Fruit fly (Drosophila melanogaster) whole organism, embryonic: ENCODE results near the gene dar1.

ENCODE experiments used
- Awh ChIP-seq: fragments of 200-800 bp; sonication (Bioruptor generic); IDR thresholded peaks from 2 replicates; pipeline ENCODE4, ENCODE4 v1.3.6; 2022; ENCODE audit warnings: missing biosample characterization, missing genetic modification characterization
- CG10147 ChIP-seq: fragments of 200-800 bp; sonication (Bioruptor generic); optimal IDR thresholded peaks from 2 replicates; lab custom pipeline; 2019; ENCODE audit warnings: missing biosample characterization, mild to moderate bottlenecking, missing genetic modification characterization, moderate library complexity
- CG10321 ChIP-seq: fragments of 200-800 bp; sonication (Bioruptor generic); IDR thresholded peaks from 2 replicates; pipeline ENCODE4 v1.3.6; 2022; ENCODE audit warnings: missing biosample characterization, missing genetic modification characterization
- CG10979 ChIP-seq: fragments of 200-800 bp; sonication (Bioruptor generic); optimal IDR thresholded peaks from 2 replicates; lab custom pipeline; 2018; ENCODE audit warnings: missing biosample characterization, mild to moderate bottlenecking, missing genetic modification characterization, moderate library complexity
- CG12236 ChIP-seq: fragments of 200-800 bp; sonication (Bioruptor generic); optimal IDR thresholded peaks from 2 replicates; lab custom pipeline; 2016; ENCODE audit warnings: missing biosample characterization, missing genetic modification characterization
- CG13424 ChIP-seq: fragments of 200-800 bp; sonication (Bioruptor generic); optimal IDR thresholded peaks from 2 replicates; lab custom pipeline; 2019; ENCODE audit warnings: missing biosample characterization, mild to moderate bottlenecking, missing genetic modification characterization, moderate library complexity
- CG14667 ChIP-seq: fragments of 200-800 bp; sonication (Bioruptor generic); IDR thresholded peaks from 2 replicates; pipeline ENCODE4 v1.3.6; 2022; ENCODE audit warnings: missing biosample characterization, missing genetic modification characterization
- CG1529 ChIP-seq: fragments of 200-800 bp; sonication (Bioruptor generic); optimal IDR thresholded peaks from 3 replicates; lab custom pipeline; 2018; ENCODE audit warnings: missing biosample characterization, missing genetic modification characterization
- CG15479 ChIP-seq: fragments of 200-800 bp; sonication (Bioruptor generic); optimal IDR thresholded peaks from 3 replicates; lab custom pipeline; 2019; ENCODE audit warnings: missing biosample characterization, mild to moderate bottlenecking, missing genetic modification characterization, moderate library complexity
- CG1603 ChIP-seq: fragments of 200-800 bp; sonication (Bioruptor generic); optimal IDR thresholded peaks from 2 replicates; lab custom pipeline; 2019; ENCODE audit warnings: missing biosample characterization, mild to moderate bottlenecking, missing genetic modification characterization, moderate library complexity
- CG17361 ChIP-seq: fragments of 200-800 bp; sonication (Bioruptor generic); IDR thresholded peaks from 3 replicates; pipeline ENCODE4 v1.3.6; 2022; ENCODE audit warnings: missing biosample characterization, missing genetic modification characterization
- CG17568 ChIP-seq: fragments of 200-800 bp; sonication (Bioruptor generic); optimal IDR thresholded peaks from 2 replicates; lab custom pipeline; 2018; ENCODE audit warnings: missing biosample characterization, mild to moderate bottlenecking, missing genetic modification characterization, moderate library complexity
- CG18619 ChIP-seq: fragments of 200-800 bp; sonication (Bioruptor generic); optimal IDR thresholded peaks from 3 replicates; lab custom pipeline; 2017; ENCODE audit warnings: missing biosample characterization, mild to moderate bottlenecking, missing genetic modification characterization
- CG2875 ChIP-seq: fragments of 200-800 bp; sonication (Bioruptor generic); optimal IDR thresholded peaks from 2 replicates; lab custom pipeline; 2017; ENCODE audit warnings: missing biosample characterization, mild to moderate bottlenecking, missing genetic modification characterization, missing genetic modification reagents
- CG30431 ChIP-seq: fragments of 200-800 bp; sonication (Bioruptor generic); optimal IDR thresholded peaks from 2 replicates; lab custom pipeline; 2017; ENCODE audit warnings: missing biosample characterization, missing genetic modification characterization
- CG33557 ChIP-seq: fragments of 200-800 bp; sonication (Bioruptor generic); optimal IDR thresholded peaks from 2 replicates; lab custom pipeline; 2019; ENCODE audit warnings: missing biosample characterization, mild to moderate bottlenecking, missing genetic modification characterization, moderate library complexity
- CG34376 ChIP-seq: fragments of 200-800 bp; sonication (Bioruptor generic); optimal IDR thresholded peaks from 2 replicates; lab custom pipeline; 2018; ENCODE audit warnings: missing biosample characterization, mild to moderate bottlenecking, missing genetic modification characterization
- CG34422 ChIP-seq: fragments of 200-800 bp; sonication (Bioruptor generic); IDR thresholded peaks from 3 replicates; pipeline ENCODE4 v1.3.6; 2022; ENCODE audit warnings: missing biosample characterization, missing genetic modification characterization
- Chrac-16 ChIP-seq: fragments of 200-800 bp; sonication (Bioruptor generic); optimal IDR thresholded peaks from 3 replicates; lab custom pipeline; 2016; ENCODE audit warnings: missing biosample characterization, missing genetic modification characterization
- Deaf1 ChIP-seq: fragments of 200-800 bp; optimal IDR thresholded peaks from 3 replicates; lab custom pipeline; 2019; ENCODE audit warnings: missing biosample characterization, mild to moderate bottlenecking, missing genetic modification characterization, moderate library complexity
- Fer2 ChIP-seq: fragments of 200-800 bp; sonication (Bioruptor generic); optimal IDR thresholded peaks from 2 replicates; lab custom pipeline; 2018; ENCODE audit warnings: missing biosample characterization, mild to moderate bottlenecking, missing genetic modification characterization, moderate library complexity
- GATAe ChIP-seq: fragments of 200-800 bp; sonication (Bioruptor generic); conservative IDR thresholded peaks from 2 replicates; pipeline ENCODE4 v1.3.6; 2022; ENCODE audit warnings: missing biosample characterization, missing genetic modification characterization
- H2.0 ChIP-seq: fragments of 200-800 bp; sonication (Bioruptor generic); IDR thresholded peaks from 2 replicates; pipeline ENCODE4 v1.3.6; 2022; ENCODE audit warnings: missing biosample characterization, missing genetic modification characterization
- Lhr ChIP-seq: fragments of 200-800 bp; sonication (Bioruptor generic); optimal IDR thresholded peaks from 3 replicates; lab custom pipeline; 2017; ENCODE audit warnings: mild to moderate bottlenecking, missing biosample characterization, missing genetic modification reagents, missing genetic modification characterization
- Nf-YA ChIP-seq: fragments of 200-800 bp; sonication (Bioruptor generic); IDR thresholded peaks from 2 replicates; pipeline ENCODE4 v1.3.6; 2022; ENCODE audit warnings: missing biosample characterization, missing genetic modification characterization
- Nf-YB ChIP-seq: fragments of 200-800 bp; sonication (Bioruptor generic); optimal IDR thresholded peaks from 3 replicates; lab custom pipeline; 2019; ENCODE audit warnings: missing biosample characterization, mild to moderate bottlenecking, missing genetic modification characterization, moderate library complexity
- NfI ChIP-seq: fragments of 200-800 bp; sonication (Bioruptor generic); optimal IDR thresholded peaks from 3 replicates; lab custom pipeline; 2018; ENCODE audit warnings: missing biosample characterization, mild to moderate bottlenecking, missing genetic modification characterization, moderate library complexity
- Rx ChIP-seq: fragments of 200-800 bp; sonication (Bioruptor generic); IDR thresholded peaks from 2 replicates; pipeline ENCODE4 v1.3.6; 2022; ENCODE audit warnings: missing biosample characterization, missing genetic modification characterization
- Tbp ChIP-seq: fragments of >200 bp; optimal IDR thresholded peaks from 2 replicates; lab custom pipeline; 2018; ENCODE audit warnings: missing biosample characterization, missing genetic modification characterization
- ac ChIP-seq: fragments of 200-800 bp; sonication (Bioruptor generic); optimal IDR thresholded peaks from 3 replicates; lab custom pipeline; 2017; ENCODE audit warnings: missing biosample characterization, mild to moderate bottlenecking, missing genetic modification characterization
- bcd ChIP-seq: fragments of 200-800 bp; sonication (Bioruptor generic); optimal IDR thresholded peaks from 2 replicates; lab custom pipeline; 2017; ENCODE audit warnings: missing biosample characterization, mild to moderate bottlenecking, missing genetic modification characterization
- cwo ChIP-seq: fragments of 200-800 bp; sonication (Bioruptor generic); optimal IDR thresholded peaks from 3 replicates; lab custom pipeline; 2017; ENCODE audit warnings: missing biosample characterization, missing genetic modification characterization, mild to moderate bottlenecking, moderate library complexity, missing genetic modification reagents
- da ChIP-seq: fragments of 200-800 bp; sonication (Bioruptor generic); optimal IDR thresholded peaks from 2 replicates; lab custom pipeline; 2016; ENCODE audit warnings: missing biosample characterization, missing genetic modification characterization
- emc ChIP-seq: fragments of 200-800 bp; sonication (Bioruptor generic); optimal IDR thresholded peaks from 2 replicates; lab custom pipeline; 2016; ENCODE audit warnings: missing biosample characterization, missing genetic modification characterization
- eve ChIP-seq, 2 experiments: fragments of >200 bp; optimal IDR thresholded peaks; 2 replicates each; lab custom pipeline; 2017; ENCODE audit warnings: missing biosample characterization in 2 of 2, missing genetic modification characterization in 2 of 2
- exex ChIP-seq: fragments of 200-800 bp; sonication (Bioruptor generic); optimal IDR thresholded peaks from 4 replicates; lab custom pipeline; 2018; ENCODE audit warnings: missing biosample characterization, mild to moderate bottlenecking, missing genetic modification characterization, moderate library complexity
- fd64A ChIP-seq: fragments of 200-800 bp; sonication (Bioruptor generic); optimal IDR thresholded peaks from 3 replicates; lab custom pipeline; 2018; ENCODE audit warnings: missing biosample characterization, mild to moderate bottlenecking, missing genetic modification characterization
- gt ChIP-seq: fragments of 200-800 bp; sonication (Bioruptor generic); IDR thresholded peaks from 2 replicates; pipeline ENCODE4 v1.3.6; 2022; ENCODE audit warnings: missing biosample characterization, missing genetic modification characterization
- inv ChIP-seq: fragments of 200-800 bp; sonication (Bioruptor generic); IDR thresholded peaks from 2 replicates; pipeline ENCODE4 v1.3.6; 2022; ENCODE audit warnings: missing biosample characterization, missing genetic modification characterization; ENCODE audit not compliant: partially characterized antibody
- lbe ChIP-seq: fragments of 200-800 bp; sonication (Bioruptor generic); optimal IDR thresholded peaks from 2 replicates; lab custom pipeline; 2016; ENCODE audit warnings: missing biosample characterization, mild to moderate bottlenecking, missing genetic modification characterization
- lola ChIP-seq, 3 experiments: fragments of >200 bp in 2 of 3; fragments of 200-800 bp in 1 of 3; sonication (Bioruptor generic) in 1 of 3; optimal IDR thresholded peaks; 2 replicates each; lab custom pipeline; 2017 to 2019; ENCODE audit warnings: missing biosample characterization in 3 of 3, missing genetic modification characterization in 3 of 3, mild to moderate bottlenecking in 1 of 3, moderate library complexity in 1 of 3
- luna ChIP-seq: fragments of 200-800 bp; sonication (Bioruptor generic); optimal IDR thresholded peaks from 2 replicates; lab custom pipeline; 2016; ENCODE audit warnings: missing biosample characterization, missing genetic modification characterization
- mirr ChIP-seq: fragments of 200-800 bp; sonication (Bioruptor generic); optimal IDR thresholded peaks from 3 replicates; lab custom pipeline; 2018; ENCODE audit warnings: missing biosample characterization, mild to moderate bottlenecking, missing genetic modification characterization
- pan ChIP-seq, 4 experiments: fragments of >200 bp in 3 of 4; fragments of 200-800 bp in 1 of 4; sonication (Bioruptor generic) in 1 of 4; optimal IDR thresholded peaks in 3 of 4; IDR thresholded peaks in 1 of 4; 2 replicates each; pipeline versions ENCODE4 v1.3.6 to Lab custom; 2017 to 2022; ENCODE audit warnings: missing biosample characterization in 2 of 4, missing genetic modification characterization in 2 of 4, mixed read lengths in 1 of 4
- pzg ChIP-seq: fragments of 200-800 bp; sonication (Bioruptor generic); optimal IDR thresholded peaks from 3 replicates; lab custom pipeline; 2018; ENCODE audit warnings: missing biosample characterization, mild to moderate bottlenecking, missing genetic modification characterization, moderate library complexity
- ranshi ChIP-seq: fragments of 200-800 bp; sonication (Bioruptor generic); IDR thresholded peaks from 2 replicates; pipeline ENCODE4 v1.3.6; 2022; ENCODE audit warnings: missing biosample characterization, missing genetic modification characterization
- wek ChIP-seq: fragments of 200-800 bp; sonication (Bioruptor generic); optimal IDR thresholded peaks from 3 replicates; lab custom pipeline; 2018; ENCODE audit warnings: missing biosample characterization, mild to moderate bottlenecking, missing genetic modification characterization, moderate library complexity
- zfh2 ChIP-seq: fragments of 200-800 bp; sonication (Bioruptor generic); optimal IDR thresholded peaks from 2 replicates; lab custom pipeline; 2016; ENCODE audit warnings: missing biosample characterization, missing genetic modification characterization

The dar1 gene

DNA sequence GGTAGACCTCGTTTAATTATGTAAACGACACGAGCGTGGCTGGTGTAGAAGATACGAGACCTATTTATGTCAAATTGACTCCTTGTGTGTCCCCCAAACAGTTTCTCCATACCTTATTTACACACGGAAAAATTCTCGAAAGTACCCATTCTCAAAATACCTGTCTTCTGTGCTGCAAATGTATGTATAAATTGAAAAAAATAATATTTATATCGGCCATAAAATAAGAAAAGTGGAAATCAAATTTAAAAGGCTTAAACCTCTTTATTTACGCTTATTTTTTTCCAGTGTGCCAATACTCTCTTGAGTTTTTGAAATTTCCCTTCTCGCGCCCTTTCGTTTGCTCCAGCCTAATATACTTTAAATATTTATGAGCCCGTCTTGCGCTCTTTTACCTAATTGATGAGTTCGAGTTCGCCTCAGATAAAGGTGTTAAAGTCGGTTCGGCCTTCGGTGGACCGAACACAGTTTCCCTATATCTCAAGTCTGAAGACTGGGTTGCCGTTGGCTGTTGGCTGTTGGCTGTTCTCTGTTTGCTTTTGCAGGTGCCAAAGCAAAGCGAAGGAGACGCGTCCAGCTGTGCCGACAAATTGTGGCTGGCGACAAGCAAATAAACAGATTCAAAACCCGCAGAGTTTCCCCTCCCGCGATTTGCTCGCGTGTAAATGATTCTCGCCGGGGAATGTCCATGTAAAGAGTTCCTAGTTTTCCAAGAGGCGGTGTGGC lies 12.6 kb downstream of the dar1 start (continued):
- TF ChIP-seq Lhr (GFP tag; lab: Kevin White, UChicago), result peak; percentile 73
- TF ChIP-seq Deaf1 (tag; lab: Kevin White, UChicago), result no peak
- TF ChIP-seq CG34422, result peak; percentile 37; the same call in 2 of the 3 replicates
- no peak for TF ChIP-seq emc (GFP tag; lab: Kevin White, UChicago)
- TF ChIP-seq CG34376 (GFP tag; lab: Kevin White, UChicago), result no peak
- peak; percentile 62; the same call in 1 of the 2 replicates for TF ChIP-seq ranshi (GFP tag; lab: Robert Waterston, UW)
- TF ChIP-seq ac (GFP tag; lab: Kevin White, UChicago), result no peak
- peak; percentile 65 for TF ChIP-seq bcd (GFP tag; lab: Kevin White, UChicago)
- TF ChIP-seq lola (GFP tag; optimal IDR thresholded peaks at IDR 0.05; lab: Kevin White, UChicago), result peak in 1 of 3 experiments; percentile 93
- no peak for TF ChIP-seq cwo (GFP tag; lab: Kevin White, UChicago)
- peak; percentile 79 for TF ChIP-seq CG1529 (GFP tag; lab: Kevin White, UChicago)
- no peak for TF ChIP-seq GATAe (GFP tag; lab: Robert Waterston, UW)
- TF ChIP-seq CG10979 (tag; lab: Kevin White, UChicago), result peak; percentile 81
- TF ChIP-seq mirr (GFP tag; lab: Kevin White, UChicago), result no peak
- peak; percentile 60; the same call in 1 of the 2 replicates for TF ChIP-seq Awh (GFP tag; lab: Robert Waterston, UW)
- TF ChIP-seq pzg (GFP tag; lab: Kevin White, UChicago), result no peak
- TF ChIP-seq da (GFP tag; lab: Kevin White, UChicago), result no peak
- TF ChIP-seq CG30431 (GFP tag; lab: Kevin White, UChicago), result peak; percentile 80
- no peak for TF ChIP-seq pan (optimal IDR thresholded peaks at IDR 0.05; lab: Kevin White, UChicago)
- TF ChIP-seq pan (GFP tag; optimal IDR thresholded peaks at IDR 0.05 in 1 of 2, IDR thresholded peaks at IDR 0.05 in 1 of 2), result peak in 1 of 2 experiments; percentile 59
- no peak for TF ChIP-seq CG10147 (GFP tag; lab: Kevin White, UChicago)
- TF ChIP-seq luna (GFP tag; lab: Kevin White, UChicago), result no peak
- no peak for TF ChIP-seq inv (GFP tag; lab: Robert Waterston, UW)
- peak; percentile 25 for TF ChIP-seq wek
- peak; percentile 47 for TF ChIP-seq CG1603
- TF ChIP-seq CG18619 (GFP tag; lab: Kevin White, UChicago), result peak; percentile 60
- TF ChIP-seq exex, result no peak
- TF ChIP-seq CG17361 (GFP tag; lab: Robert Waterston, UW), result peak; percentile 69; the same call in 2 of the 3 replicates
- TF ChIP-seq CG13424 (tag; lab: Kevin White, UChicago), result peak; percentile 81
- TF ChIP-seq CG2875, result peak; percentile 83
- TF ChIP-seq Rx (GFP tag; lab: Robert Waterston, UW), result peak; percentile 60; the same call in 1 of the 2 replicates
- TF ChIP-seq Chrac-16 (GFP tag; lab: Kevin White, UChicago), result peak; percentile 81
- no peak for TF ChIP-seq CG15479 (GFP tag; lab: Kevin White, UChicago)
- TF ChIP-seq H2.0 (GFP tag; lab: Robert Waterston, UW), result peak; percentile 43
- TF ChIP-seq CG10321 (GFP tag; lab: Robert Waterston, UW), result no peak
- TF ChIP-seq Tbp (GFP tag; lab: Kevin White, UChicago), result no peak
- TF ChIP-seq CG17568 (GFP tag; lab: Kevin White, UChicago), result peak; percentile 19
- TF ChIP-seq CG33557 (GFP tag; lab: Kevin White, UChicago), result peak; percentile 92
- no peak for TF ChIP-seq zfh2 (GFP tag; lab: Kevin White, UChicago)
- 0 out of 2 replicates have a peak, but pooled peaks have one; percentile 24 for TF ChIP-seq gt (GFP tag; lab: Robert Waterston, UW)
- peak; percentile 54 for TF ChIP-seq NfI (GFP tag; lab: Kevin White, UChicago)
- no peak for TF ChIP-seq Fer2 (tag; lab: Kevin White, UChicago)
- TF ChIP-seq CG14667 (GFP tag; lab: Robert Waterston, UW), result peak; percentile 49; the same call in 1 of the 2 replicates
- TF ChIP-seq CG12236 (GFP tag; lab: Kevin White, UChicago), result peak; percentile 55
- TF ChIP-seq eve (GFP tag; optimal IDR thresholded peaks at IDR 0.05; lab: Kevin White, UChicago), result peak in 1 of 2 experiments; percentile 83
- no peak for TF ChIP-seq lbe
- peak; percentile 70 for TF ChIP-seq Nf-YB
- TF ChIP-seq fd64A (GFP tag; lab: Kevin White, UChicago), result no peak
- peak; percentile 57 for TF ChIP-seq Nf-YA
